Worm (Caenorhabditis elegans) whole organism, L1 larva: Measurements from ENCODE around the gene W09C2.8.

Experiments used
- C34B4.2 ChIP-seq: sonication (generic microtip); optimal IDR thresholded peaks from 2 replicates; lab custom pipeline; 2017; ENCODE audit warnings: mild to moderate bottlenecking, missing genetic modification characterization, missing compliant biosample characterization
- alr-1 ChIP-seq: fragments of 200-800 bp; sonication (Bioruptor generic); optimal IDR thresholded peaks from 2 replicates; lab custom pipeline; 2018; ENCODE audit warnings: borderline replicate concordance, mild to moderate bottlenecking, missing genetic modification characterization, missing compliant biosample characterization
- ama-1 ChIP-seq: fragments of 150-350 bp; optimal IDR thresholded peaks from 2 replicates; lab custom pipeline; 2014
- fkh-8 ChIP-seq: sonication (generic microtip); optimal IDR thresholded peaks from 2 replicates; lab custom pipeline; 2016; ENCODE audit warnings: mild to moderate bottlenecking, missing genetic modification characterization, missing compliant biosample characterization
- lin-13 ChIP-seq: fragments of 150-350 bp; optimal IDR thresholded peaks from 2 replicates; lab custom pipeline; 2014; ENCODE audit warnings: missing biosample characterization, missing genetic modification reagents, missing genetic modification characterization
- lin-15B ChIP-seq: fragments of 150-350 bp; sonication (generic microtip); optimal IDR thresholded peaks from 3 replicates; lab custom pipeline; 2014; ENCODE audit warnings: missing biosample characterization, missing genetic modification characterization
- lsy-2 ChIP-seq, 2 experiments: fragments of 150-350 bp; optimal IDR thresholded peaks; 2 replicates each; lab custom pipeline; 2014; ENCODE audit warnings: missing biosample characterization in 2 of 2, missing genetic modification characterization in 2 of 2
- mdl-1 ChIP-seq, 2 experiments: fragments of 150-350 bp; optimal IDR thresholded peaks; 2 replicates each; lab custom pipeline; 2014 to 2017; ENCODE audit warnings: missing biosample characterization in 2 of 2, missing genetic modification characterization in 2 of 2, inconsistent platforms in 1 of 2
- nhr-47 ChIP-seq: sonication (generic microtip); optimal IDR thresholded peaks from 2 replicates; lab custom pipeline; 2016; ENCODE audit warnings: mild to moderate bottlenecking, missing genetic modification characterization, moderate library complexity, missing compliant biosample characterization
- skn-1 ChIP-seq: fragments of 150-350 bp; optimal IDR thresholded peaks from 2 replicates; lab custom pipeline; 2014; ENCODE audit warnings: missing biosample characterization, missing genetic modification characterization

DNA sequence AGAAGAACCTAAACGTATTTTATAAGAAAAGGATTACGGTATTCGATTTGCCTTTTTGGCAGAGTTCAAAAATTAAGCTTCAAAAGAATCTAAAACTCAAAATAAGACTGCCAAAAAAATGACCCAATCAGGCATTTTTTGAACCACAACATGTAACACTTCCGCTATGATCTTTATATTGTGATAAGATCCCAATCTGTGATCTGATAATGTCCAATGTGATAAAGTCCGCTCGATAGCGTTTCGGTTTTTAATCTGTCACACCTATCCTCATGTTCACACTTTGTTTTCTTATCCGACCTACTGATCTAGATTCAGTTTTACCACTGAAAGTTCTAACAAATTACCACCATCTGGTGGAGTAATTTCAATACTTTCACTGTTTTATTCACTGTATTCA is 10.1 kb downstream of the W09C2.8 start:
- no peak for TF ChIP-seq ama-1 (lab: Kevin White, UChicago)
- TF ChIP-seq fkh-8 = no peak
- TF ChIP-seq alr-1 (tag; lab: Kevin White, UChicago) = no peak
- TF ChIP-seq C34B4.2 (tag; lab: Kevin White, UChicago) = no peak
- TF ChIP-seq lsy-2 (tag; optimal IDR thresholded peaks at IDR 0.05; lab: Kevin White, UChicago) = no peak
- TF ChIP-seq mdl-1 (tag; optimal IDR thresholded peaks at IDR 0.05; lab: Kevin White, UChicago) = no peak
- TF ChIP-seq nhr-47 (tag; lab: Kevin White, UChicago) = no peak
- no peak for TF ChIP-seq lin-15B (tag; lab: Kevin White, UChicago)
- no peak for TF ChIP-seq lin-13 (GFP tag; lab: Kevin White, UChicago)
- TF ChIP-seq skn-1 (tag; lab: Kevin White, UChicago) = no peak
